Worm (Caenorhabditis elegans) whole organism, mixed stage, embryonic: ENCODE data around the gene hmp-1.

Source experiments
- bed-3 ChIP-seq: fragments of 200-800 bp; sonication (Bioruptor generic); optimal IDR thresholded peaks from 3 replicates; lab custom pipeline; 2018; ENCODE audit warnings: mild to moderate bottlenecking, missing genetic modification characterization, moderate library complexity, missing compliant biosample characterization
- blmp-1 ChIP-seq: fragments of 150-350 bp; optimal IDR thresholded peaks from 2 replicates; lab custom pipeline; 2014; ENCODE audit warnings: missing biosample characterization, missing genetic modification characterization
- elt-1 ChIP-seq: sonication (generic microtip); optimal IDR thresholded peaks from 2 replicates; lab custom pipeline; 2017; ENCODE audit warnings: missing genetic modification characterization, mild to moderate bottlenecking, missing compliant biosample characterization, antibody characterized with exemption, moderate library complexity, borderline replicate concordance; ENCODE audit not compliant: insufficient read depth
- lsy-2 ChIP-seq: fragments of 150-350 bp; optimal IDR thresholded peaks from 2 replicates; lab custom pipeline; 2014; ENCODE audit warnings: missing biosample characterization, missing genetic modification characterization
- mls-2 ChIP-seq: sonication (generic microtip); optimal IDR thresholded peaks from 2 replicates; lab custom pipeline; 2016; ENCODE audit warnings: mild to moderate bottlenecking, missing genetic modification characterization, moderate library complexity, missing compliant biosample characterization
- nhr-237 ChIP-seq: fragments of 150-350 bp; optimal IDR thresholded peaks from 2 replicates; lab custom pipeline; 2014; ENCODE audit warnings: missing biosample characterization, missing genetic modification characterization
- nhr-76 ChIP-seq: sonication (generic microtip); optimal IDR thresholded peaks from 2 replicates; lab custom pipeline; 2017; ENCODE audit warnings: missing biosample characterization, missing genetic modification characterization
- pha-4 ChIP-seq: fragments of 150-350 bp; optimal IDR thresholded peaks from 2 replicates; lab custom pipeline; 2018; ENCODE audit warnings: missing biosample characterization, missing genetic modification reagents, missing genetic modification characterization
- snpc-4 ChIP-seq: fragments of 150-350 bp; optimal IDR thresholded peaks from 2 replicates; lab custom pipeline; 2014; ENCODE audit warnings: missing biosample characterization, missing genetic modification characterization
- sptf-1 ChIP-seq: sonication (generic microtip); optimal IDR thresholded peaks from 2 replicates; lab custom pipeline; 2017; ENCODE audit warnings: mild to moderate bottlenecking, missing genetic modification characterization, moderate library complexity, missing compliant biosample characterization
- unc-62 ChIP-seq: fragments of 150-350 bp; optimal IDR thresholded peaks from 2 replicates; lab custom pipeline; 2014; ENCODE audit warnings: missing biosample characterization, missing genetic modification reagents, missing genetic modification characterization

DNA sequence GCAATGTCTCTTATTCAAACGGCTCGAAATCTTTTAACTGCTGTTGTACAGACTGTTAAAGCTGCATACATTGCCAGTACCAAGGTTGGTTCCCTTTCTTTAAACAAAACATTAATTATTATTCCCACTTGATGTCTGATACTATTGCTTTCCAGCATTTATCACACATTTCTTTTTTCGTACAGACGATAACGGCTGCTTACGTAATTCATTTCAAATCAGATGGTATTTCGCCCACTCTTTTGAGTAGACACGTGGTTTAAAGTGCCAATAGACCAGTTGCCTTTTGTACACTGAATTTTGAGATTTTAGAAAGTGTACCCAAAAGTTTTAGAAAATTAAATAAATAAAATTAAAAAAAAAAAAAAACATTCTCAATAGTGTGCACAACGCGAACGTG, 3.7 kb downstream of the hmp-1 start:
- TF ChIP-seq bed-3 (GFP tag; lab: Kevin White, UChicago) (no peak), unc-62 (GFP tag; lab: Kevin White, UChicago) (no peak), elt-1 (no peak), blmp-1 (tag; lab: Kevin White, UChicago) (no peak), mls-2 (tag; lab: Kevin White, UChicago) (no peak), pha-4 (no peak), nhr-76 (tag; lab: Kevin White, UChicago) (no peak), snpc-4 (tag; lab: Kevin White, UChicago) (no peak), nhr-237 (tag; lab: Kevin White, UChicago) (no peak), lsy-2 (tag; lab: Kevin White, UChicago) (no peak), sptf-1 (no peak)
